Fruit fly (Drosophila melanogaster): ENCODE results near the gene CG14443.

CG14443 gene

DNA sequence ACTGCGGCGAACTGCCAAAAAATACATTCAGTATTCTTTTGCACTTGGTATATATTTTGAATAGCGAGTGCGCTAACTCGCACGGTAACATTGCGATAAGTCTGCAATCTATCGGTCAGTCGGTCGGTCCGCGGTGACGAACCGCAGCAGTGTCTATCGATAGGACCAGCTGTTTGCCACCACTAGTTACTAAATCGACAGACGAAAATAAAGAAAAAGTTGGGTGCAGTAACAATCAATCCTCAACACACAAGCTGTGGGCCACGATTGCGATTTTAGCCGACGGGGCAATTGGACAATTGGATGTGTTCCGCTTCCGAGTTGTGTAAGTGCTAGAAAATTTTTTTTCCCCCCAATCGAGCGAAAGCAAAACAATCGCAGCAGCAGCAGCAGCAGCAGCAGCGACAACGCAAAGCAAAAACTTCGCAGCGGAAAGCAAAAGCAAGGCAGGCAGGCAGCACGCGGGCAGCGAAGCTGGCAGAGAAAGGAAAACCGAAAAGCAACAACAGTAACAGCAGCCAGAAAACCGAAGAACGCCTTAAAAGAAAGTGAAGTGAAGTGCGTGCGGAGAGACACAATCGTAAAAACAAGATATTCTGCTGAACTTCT, 43.0 kb upstream of the CG14443 start, which contains the start of gene Pat1 (continued):
- TF ChIP-seq gt (GFP tag; IDR thresholded peaks at IDR 0.05) (no peak), CG11504 (tag; optimal IDR thresholded peaks at IDR 0.05) (peak; percentile 43), unc-4 (GFP tag; IDR thresholded peaks at IDR 0.05; ENCODE audit: partially characterized antibody) (peak; percentile 91), NC2α (GFP tag; optimal IDR thresholded peaks at IDR 0.05) (no peak), CG7786 (GFP tag; optimal IDR thresholded peaks at IDR 0.05) (no peak), Mrtf (GFP tag; IDR thresholded peaks at IDR 0.05) (no peak), seq (GFP tag; IDR thresholded peaks at IDR 0.05) (no peak), ftz-f1 (GFP tag; optimal IDR thresholded peaks at IDR 0.05) (no peak), sna (GFP tag; IDR thresholded peaks at IDR 0.05; ENCODE audit: partially characterized antibody) (peak; percentile 77), repo (GFP tag; optimal IDR thresholded peaks at IDR 0.05) (no peak), ara (GFP tag; IDR thresholded peaks at IDR 0.05) (no peak), lmd (GFP tag; IDR thresholded peaks at IDR 0.05) (no peak), br (optimal IDR thresholded peaks at IDR 0.05) (no peak), B-H2 (GFP tag; optimal IDR thresholded peaks at IDR 0.05) (peak; percentile 35), fd102C (GFP tag; optimal IDR thresholded peaks at IDR 0.05) (no peak), CG32772 (GFP tag; IDR thresholded peaks at IDR 0.05) (no peak), crp (GFP tag; optimal IDR thresholded peaks at IDR 0.05) (peak in 1 of 2 experiments; percentile 63), CG13775 (GFP tag; optimal IDR thresholded peaks at IDR 0.05) (no peak), abd-A (tag; optimal IDR thresholded peaks at IDR 0.05) (no peak), sens-2 (GFP tag; IDR thresholded peaks at IDR 0.05) (no peak), hth (optimal IDR thresholded peaks at IDR 0.05) (no peak), CG31224 (GFP tag; IDR thresholded peaks at IDR 0.05) (no peak), her (GFP tag; optimal IDR thresholded peaks at IDR 0.05) (no peak), CG11085 (GFP tag; IDR thresholded peaks at IDR 0.05) (no peak), luna (GFP tag; optimal IDR thresholded peaks at IDR 0.05) (no peak), ash1 (GFP tag; optimal IDR thresholded peaks at IDR 0.05) (no peak), CTCF (GFP tag; optimal IDR thresholded peaks at IDR 0.05) (peak; percentile 11), Awh (GFP tag; IDR thresholded peaks at IDR 0.05) (no peak), GATAe (GFP tag; conservative IDR thresholded peaks at IDR 0.05) (no peak), ase (GFP tag; IDR thresholded peaks at IDR 0.05) (no peak), CG10462 (GFP tag; optimal IDR thresholded peaks at IDR 0.05) (no peak), Ets65A (GFP tag) (peak; percentile 53), ab (GFP tag; optimal IDR thresholded peaks at IDR 0.05) (no peak), CG2875 (GFP tag; optimal IDR thresholded peaks at IDR 0.05) (no peak), tin (GFP tag; optimal IDR thresholded peaks at IDR 0.05) (no peak), CG14441 (GFP tag; IDR thresholded peaks at IDR 0.05) (no peak), CG1602 (GFP tag; optimal IDR thresholded peaks at IDR 0.05) (no peak), pros (GFP tag; optimal IDR thresholded peaks at IDR 0.05) (no peak), CG15696 (tag; optimal IDR thresholded peaks at IDR 0.05) (no peak), CG17328 (GFP tag; IDR thresholded peaks at IDR 0.05) (no peak), bowl (GFP tag; IDR thresholded peaks at IDR 0.05) (no peak), ssp (GFP tag; IDR thresholded peaks at IDR 0.05) (no peak), da (GFP tag; optimal IDR thresholded peaks at IDR 0.05) (no peak), CG6254 (GFP tag; optimal IDR thresholded peaks at IDR 0.05) (no peak), grn (GFP tag; optimal IDR thresholded peaks at IDR 0.05) (no peak), Poxn (GFP tag; IDR thresholded peaks at IDR 0.05) (no peak), dmrt99B (tag; optimal IDR thresholded peaks at IDR 0.05) (no peak), Mes4 (GFP tag; optimal IDR thresholded peaks at IDR 0.05) (peak; percentile 15), slou (GFP tag; optimal IDR thresholded peaks at IDR 0.05) (no peak), crc (GFP tag; optimal IDR thresholded peaks at IDR 0.05) (no peak), CG11696 (GFP tag; IDR thresholded peaks at IDR 0.05) (no peak), toy (GFP tag; IDR thresholded peaks at IDR 0.05) (no peak), CG30431 (GFP tag; optimal IDR thresholded peaks at IDR 0.05) (no peak), salm (tag; optimal IDR thresholded peaks at IDR 0.05) (no peak)

Measured in whole organism, embryonic.